Worm (Caenorhabditis elegans) whole organism, L4 larva: ENCODE measurements around the gene amt-4.

Experiments
- F26F4.8 ChIP-seq: fragments of 200-800 bp; sonication (Bioruptor generic); conservative IDR thresholded peaks from 2 replicates; pipeline ENCODE4 v1.3.6; 2022; ENCODE audit warnings: missing genetic modification characterization, missing compliant biosample characterization
- R02D3.7 ChIP-seq: fragments of 150-350 bp; sonication (generic microtip); optimal IDR thresholded peaks from 3 replicates; lab custom pipeline; 2014; ENCODE audit warnings: missing biosample characterization, missing genetic modification characterization
- T20F7.1 ChIP-seq: fragments of 200-800 bp; sonication (Bioruptor generic); optimal IDR thresholded peaks from 2 replicates; lab custom pipeline; 2018; ENCODE audit warnings: mild to moderate bottlenecking, missing genetic modification characterization, missing compliant biosample characterization
- T26A8.4 ChIP-seq: fragments of 200-800 bp; sonication (Bioruptor generic); IDR thresholded peaks from 2 replicates; pipeline ENCODE4 v1.3.6; 2022; ENCODE audit warnings: missing genetic modification characterization, missing compliant biosample characterization
- Y105C5A.15 ChIP-seq: fragments of 200-800 bp; sonication (Bioruptor generic); IDR thresholded peaks from 2 replicates; pipeline ENCODE4 v1.3.6; 2022; ENCODE audit warnings: missing genetic modification characterization, missing compliant biosample characterization
- Y48G9A.11 ChIP-seq: fragments of 200-800 bp; sonication (Bioruptor generic); IDR thresholded peaks from 2 replicates; pipeline ENCODE4 v1.3.6; 2022; ENCODE audit warnings: missing genetic modification reagents, missing genetic modification characterization, missing compliant biosample characterization
- Y5F2A.4 ChIP-seq: fragments of 200-800 bp; sonication (Bioruptor generic); optimal IDR thresholded peaks from 2 replicates; lab custom pipeline; 2018; ENCODE audit warnings: mild to moderate bottlenecking, missing genetic modification characterization, missing compliant biosample characterization
- Y75B8A.6 ChIP-seq: fragments of 200-800 bp; sonication (Bioruptor generic); IDR thresholded peaks from 2 replicates; pipeline ENCODE4 v1.3.6; 2022; ENCODE audit warnings: missing genetic modification reagents, missing genetic modification characterization, missing compliant biosample characterization
- aly-2 ChIP-seq: sonication (generic microtip); optimal IDR thresholded peaks from 2 replicates; lab custom pipeline; 2018; ENCODE audit warnings: missing biosample characterization, missing genetic modification characterization
- ama-1 ChIP-seq: fragments of 150-350 bp; optimal IDR thresholded peaks from 2 replicates; lab custom pipeline; 2014; ENCODE audit warnings: inconsistent platforms, mixed read lengths
- arid-1 ChIP-seq: fragments of 200-800 bp; sonication (Bioruptor generic); conservative IDR thresholded peaks from 2 replicates; pipeline ENCODE4 v1.3.6; 2022; ENCODE audit warnings: missing genetic modification reagents, missing genetic modification characterization, missing compliant biosample characterization
- ceh-32 ChIP-seq: sonication (generic microtip); optimal IDR thresholded peaks from 2 replicates; lab custom pipeline; 2016; ENCODE audit warnings: mild to moderate bottlenecking, missing genetic modification characterization, missing compliant biosample characterization; ENCODE audit not compliant: poor library complexity
- ceh-44 ChIP-seq: fragments of 200-800 bp; sonication (Bioruptor generic); IDR thresholded peaks from 2 replicates; pipeline ENCODE4 v1.3.6; 2022; ENCODE audit warnings: missing genetic modification reagents, missing genetic modification characterization, missing compliant biosample characterization
- ceh-82 ChIP-seq: sonication (generic microtip); optimal IDR thresholded peaks from 2 replicates; lab custom pipeline; 2017; ENCODE audit warnings: missing biosample characterization, missing genetic modification characterization
- ctbp-1 ChIP-seq: fragments of 200-800 bp; sonication (Bioruptor generic); IDR thresholded peaks from 2 replicates; pipeline ENCODE4 v1.3.6; 2022; ENCODE audit warnings: missing genetic modification reagents, missing genetic modification characterization, missing compliant biosample characterization
- daf-12 ChIP-seq: fragments of 150-350 bp; optimal IDR thresholded peaks from 2 replicates; lab custom pipeline; 2014; ENCODE audit warnings: missing biosample characterization, missing genetic modification reagents, missing genetic modification characterization
- daf-16 ChIP-seq, 3 experiments: sonication (generic microtip); optimal IDR thresholded peaks; 2 replicates each; lab custom pipeline; 2016 to 2017; ENCODE audit warnings: missing genetic modification characterization in 3 of 3, missing genetic modification reagents in 3 of 3, mild to moderate bottlenecking in 2 of 3, missing compliant biosample characterization in 2 of 3, missing biosample characterization in 1 of 3, moderate library complexity in 1 of 3
- daf-19 ChIP-seq: fragments of 200-800 bp; sonication (Bioruptor generic); conservative IDR thresholded peaks from 2 replicates; pipeline ENCODE4 v1.3.6; 2022; ENCODE audit warnings: missing genetic modification characterization, missing compliant biosample characterization
- dmd-6 ChIP-seq: fragments of 200-800 bp; sonication (Bioruptor generic); IDR thresholded peaks from 2 replicates; pipeline ENCODE4 v1.3.6; 2022; ENCODE audit warnings: missing genetic modification reagents, missing genetic modification characterization, missing compliant biosample characterization
- dpl-1 ChIP-seq: fragments of 150-350 bp; optimal IDR thresholded peaks from 2 replicates; lab custom pipeline; 2014; ENCODE audit warnings: missing biosample characterization, missing genetic modification reagents, missing genetic modification characterization
- duxl-1 ChIP-seq: sonication (generic microtip); optimal IDR thresholded peaks from 2 replicates; lab custom pipeline; 2016; ENCODE audit warnings: mild to moderate bottlenecking, missing genetic modification characterization, moderate library complexity, missing compliant biosample characterization; ENCODE audit not compliant: poor library complexity
- dve-1 ChIP-seq: sonication (generic microtip); optimal IDR thresholded peaks from 2 replicates; lab custom pipeline; 2017; ENCODE audit warnings: antibody characterized with exemption, mild to moderate bottlenecking, missing genetic modification characterization, missing compliant biosample characterization; ENCODE audit not compliant: insufficient read depth
- egl-27 ChIP-seq: sonication (generic microtip); optimal IDR thresholded peaks from 3 replicates; lab custom pipeline; 2017; ENCODE audit warnings: missing biosample characterization, missing genetic modification reagents, missing genetic modification characterization
- fos-1 ChIP-seq: fragments of 150-350 bp; optimal IDR thresholded peaks from 2 replicates; lab custom pipeline; 2014; ENCODE audit warnings: missing biosample characterization, missing genetic modification characterization
- gei-8 ChIP-seq: fragments of 200-800 bp; sonication (Bioruptor generic); optimal IDR thresholded peaks from 2 replicates; lab custom pipeline; 2018; ENCODE audit warnings: mild to moderate bottlenecking, missing genetic modification characterization, missing compliant biosample characterization
- hlh-11 ChIP-seq: fragments of 200-800 bp; sonication (Bioruptor generic); optimal IDR thresholded peaks from 2 replicates; lab custom pipeline; 2018; ENCODE audit warnings: mild to moderate bottlenecking, missing genetic modification characterization, missing compliant biosample characterization
- jun-1 ChIP-seq: fragments of 150-350 bp; optimal IDR thresholded peaks from 2 replicates; lab custom pipeline; 2014; ENCODE audit warnings: missing biosample characterization, missing genetic modification reagents, missing genetic modification characterization
- lin-1 ChIP-seq: fragments of 200-800 bp; sonication (Bioruptor generic); IDR thresholded peaks from 2 replicates; pipeline ENCODE4 v1.3.6; 2022; ENCODE audit warnings: missing genetic modification reagents, missing genetic modification characterization, missing compliant biosample characterization
- lin-38 ChIP-seq: fragments of 200-800 bp; sonication (Bioruptor generic); IDR thresholded peaks from 2 replicates; pipeline ENCODE4 v1.3.6; 2022; ENCODE audit warnings: missing genetic modification reagents, missing genetic modification characterization, missing compliant biosample characterization
- lsy-2 ChIP-seq, 2 experiments: fragments of 150-350 bp in 1 of 2; sonication (generic microtip) in 1 of 2; optimal IDR thresholded peaks; 2 replicates each; lab custom pipeline; 2014 to 2017; ENCODE audit warnings: missing biosample characterization in 2 of 2, missing genetic modification characterization in 2 of 2
- mdl-1 ChIP-seq, 2 experiments: fragments of 150-350 bp in 1 of 2; sonication (generic microtip) in 1 of 2; optimal IDR thresholded peaks; 2 replicates each; lab custom pipeline; 2014 to 2017; ENCODE audit warnings: missing biosample characterization in 2 of 2, missing genetic modification characterization in 2 of 2
- mdt-29 ChIP-seq: fragments of 200-800 bp; sonication (Bioruptor generic); IDR thresholded peaks from 2 replicates; pipeline ENCODE4 v1.3.6; 2022; ENCODE audit warnings: missing genetic modification reagents, missing genetic modification characterization, missing compliant biosample characterization
- mep-1 ChIP-seq: fragments of 150-350 bp; sonication (generic microtip); optimal IDR thresholded peaks from 3 replicates; lab custom pipeline; 2014; ENCODE audit warnings: missing biosample characterization, missing genetic modification characterization
- mes-2 ChIP-seq: sonication (generic microtip); optimal IDR thresholded peaks from 2 replicates; lab custom pipeline; 2016; ENCODE audit warnings: missing genotype, mild to moderate bottlenecking, missing genetic modification characterization, missing compliant biosample characterization; ENCODE audit not compliant: poor library complexity, severe bottlenecking
- nhr-10 ChIP-seq: fragments of 150-350 bp; optimal IDR thresholded peaks from 2 replicates; lab custom pipeline; 2014; ENCODE audit warnings: missing biosample characterization, missing genetic modification characterization
- nhr-102 ChIP-seq: sonication (generic microtip); optimal IDR thresholded peaks from 2 replicates; lab custom pipeline; 2016; ENCODE audit warnings: mild to moderate bottlenecking, missing genetic modification characterization, moderate library complexity, missing compliant biosample characterization
- nhr-11 ChIP-seq: fragments of 150-350 bp; optimal IDR thresholded peaks from 2 replicates; lab custom pipeline; 2014; ENCODE audit warnings: missing biosample characterization, missing genetic modification characterization
- nhr-237 ChIP-seq: sonication (generic microtip); optimal IDR thresholded peaks from 2 replicates; lab custom pipeline; 2017; ENCODE audit warnings: missing biosample characterization, missing genetic modification characterization
- nhr-25 ChIP-seq: sonication (generic microtip); optimal IDR thresholded peaks from 2 replicates; lab custom pipeline; 2017; ENCODE audit warnings: missing genetic modification characterization, mild to moderate bottlenecking, missing compliant biosample characterization, antibody characterized with exemption, moderate library complexity, borderline replicate concordance; ENCODE audit not compliant: insufficient read depth
- nhr-41 ChIP-seq: fragments of 200-800 bp; sonication (Bioruptor generic); IDR thresholded peaks from 2 replicates; pipeline ENCODE4 v1.3.6; 2022; ENCODE audit warnings: missing genetic modification reagents, missing genetic modification characterization, missing compliant biosample characterization
- nhr-48 ChIP-seq: sonication (generic microtip); optimal IDR thresholded peaks from 2 replicates; lab custom pipeline; 2016; ENCODE audit warnings: mild to moderate bottlenecking, missing genetic modification characterization, missing compliant biosample characterization
- nhr-77 ChIP-seq: fragments of 150-350 bp; optimal IDR thresholded peaks from 2 replicates; lab custom pipeline; 2014; ENCODE audit warnings: missing biosample characterization, missing genetic modification characterization
- rbr-2 ChIP-seq: sonication (generic microtip); optimal IDR thresholded peaks from 2 replicates; lab custom pipeline; 2016; ENCODE audit warnings: missing genotype, missing genetic modification characterization, missing compliant biosample characterization
- tag-97 ChIP-seq: fragments of 200-800 bp; sonication (Bioruptor generic); IDR thresholded peaks from 2 replicates; pipeline ENCODE4 v1.3.6; 2022; ENCODE audit warnings: missing genetic modification characterization, missing compliant biosample characterization
- unc-39 ChIP-seq: sonication (generic microtip); optimal IDR thresholded peaks from 2 replicates; lab custom pipeline; 2017; ENCODE audit warnings: missing biosample characterization, missing genetic modification characterization
- unc-62 ChIP-seq, 3 experiments: fragments of 150-350 bp in 1 of 3; sonication (generic microtip); optimal IDR thresholded peaks in 2 of 3; peaks in 1 of 3; 1 replicate in 1 of 3; 2 replicates in 2 of 3; lab custom pipeline; 2014 to 2017; ENCODE audit warnings: missing biosample characterization in 3 of 3, missing genetic modification characterization in 3 of 3, missing genetic modification reagents in 3 of 3, missing genotype in 1 of 3
- zfp-3 ChIP-seq: fragments of 200-800 bp; sonication (Bioruptor generic); conservative IDR thresholded peaks from 2 replicates; pipeline ENCODE4 v1.3.6; 2022; ENCODE audit warnings: missing genetic modification reagents, missing genetic modification characterization, missing compliant biosample characterization
- zip-11 ChIP-seq: fragments of 200-800 bp; sonication (Bioruptor generic); IDR thresholded peaks from 2 replicates; pipeline ENCODE4 v1.3.6; 2022; ENCODE audit warnings: missing genetic modification characterization, missing compliant biosample characterization

Gene amt-4

ce11 chrX:4526412-4526811, 38.7 kb upstream of the amt-4 start:
- TF ChIP-seq duxl-1 (tag; lab: Kevin White, UChicago) (peak; percentile 79), nhr-102 (peak; percentile 62), hlh-11 (tag; lab: Kevin White, UChicago) (peak; percentile 16), nhr-48 (tag; lab: Kevin White, UChicago) (peak; percentile 39), dve-1 (tag; lab: Kevin White, UChicago) (peak; percentile 43), lsy-2 (tag; optimal IDR thresholded peaks at IDR 0.05; lab: Kevin White, UChicago) (peak in 1 of 2 experiments; percentile 29), mes-2 (peak; percentile 0), nhr-237 (tag; lab: Kevin White, UChicago) (peak; percentile 56), arid-1 (GFP tag; lab: Robert Waterston, UW) (0 out of 2 replicates have a peak, but pooled peaks have one; percentile 16), lin-38 (GFP tag; lab: Robert Waterston, UW) (0 out of 2 replicates have a peak, but pooled peaks have one; percentile 24), Y75B8A.6 (GFP tag; lab: Robert Waterston, UW) (no peak), rbr-2 (no peak), nhr-10 (tag; lab: Kevin White, UChicago) (peak; percentile 64), tag-97 (GFP tag; lab: Robert Waterston, UW) (no peak), lin-1 (GFP tag; lab: Robert Waterston, UW) (no peak), daf-16 (GFP tag; optimal IDR thresholded peaks at IDR 0.05; lab: Kevin White, UChicago) (no peak), daf-16 (tag; optimal IDR thresholded peaks at IDR 0.05; lab: Kevin White, UChicago) (peak; percentile 37), T26A8.4 (peak; percentile 84), daf-19 (GFP tag; lab: Robert Waterston, UW) (no peak), egl-27 (tag; lab: Kevin White, UChicago) (no peak), jun-1 (tag; lab: Kevin White, UChicago) (peak; percentile 29), mep-1 (peak; percentile 67), zfp-3 (GFP tag; lab: Robert Waterston, UW) (0 out of 2 replicates have a peak, but pooled peaks have one; percentile 29), aly-2 (peak; percentile 83), T20F7.1 (GFP tag; lab: Kevin White, UChicago) (peak; percentile 16)

ce11 chrX:4528905-4529304, 36.2 kb upstream of the amt-4 start:
- no peak for TF ChIP-seq unc-39 (tag; lab: Kevin White, UChicago)
- TF ChIP-seq nhr-41 (GFP tag; lab: Robert Waterston, UW) = no peak
- TF ChIP-seq ctbp-1 (GFP tag; lab: Robert Waterston, UW) = no peak
- no peak for TF ChIP-seq Y105C5A.15
- TF ChIP-seq ceh-44 (GFP tag; lab: Robert Waterston, UW) = no peak
- peak; percentile 69 for TF ChIP-seq nhr-11 (tag; lab: Kevin White, UChicago)
- TF ChIP-seq zip-11 (GFP tag; lab: Robert Waterston, UW) = no peak
- TF ChIP-seq mes-2 = peak; percentile 51
- TF ChIP-seq dmd-6 (GFP tag; lab: Robert Waterston, UW) = peak; percentile 92
- TF ChIP-seq unc-62 (GFP tag; optimal IDR thresholded peaks at IDR 0.05 in 1 of 2; lab: Kevin White, UChicago) = peak; percentile 29 to 91
- no peak for TF ChIP-seq unc-62 (tag; optimal IDR thresholded peaks at IDR 0.05; lab: Kevin White, UChicago)
- TF ChIP-seq F26F4.8 (GFP tag; lab: Robert Waterston, UW) = no peak
- TF ChIP-seq ceh-32 (tag; lab: Kevin White, UChicago) = no peak
- TF ChIP-seq Y48G9A.11 = no peak
- no peak for TF ChIP-seq Y5F2A.4
- TF ChIP-seq fos-1 = no peak
- no peak for TF ChIP-seq rbr-2
- no peak for TF ChIP-seq nhr-10 (tag; lab: Kevin White, UChicago)
- TF ChIP-seq gei-8 (GFP tag; lab: Kevin White, UChicago) = peak; percentile 13
- no peak for TF ChIP-seq Y75B8A.6 (GFP tag; lab: Robert Waterston, UW)
- TF ChIP-seq daf-12 (tag; lab: Kevin White, UChicago) = no peak
- TF ChIP-seq mdl-1 (tag; optimal IDR thresholded peaks at IDR 0.05; lab: Kevin White, UChicago) = peak; percentile 23 to 84
- TF ChIP-seq dpl-1 (GFP tag; lab: Kevin White, UChicago) = no peak
- TF ChIP-seq mdt-29 (GFP tag; lab: Robert Waterston, UW) = no peak
- no peak for TF ChIP-seq ceh-82 (tag; lab: Kevin White, UChicago)
- peak; percentile 62 for TF ChIP-seq nhr-25 (tag; lab: Kevin White, UChicago)
- no peak for TF ChIP-seq lin-38 (GFP tag; lab: Robert Waterston, UW)
- peak; percentile 56 for TF ChIP-seq nhr-77 (tag; lab: Kevin White, UChicago)
- TF ChIP-seq ama-1 (lab: Kevin White, UChicago) = no peak
- no peak for TF ChIP-seq R02D3.7 (tag; lab: Kevin White, UChicago)
